Worm (Caenorhabditis elegans) whole organism, L4/young adult: Measurements from ENCODE around the gene C03F11.4.

Experiments used
- W03F9.2 ChIP-seq: fragments of 150-350 bp; optimal IDR thresholded peaks from 2 replicates; lab custom pipeline; 2014; ENCODE audit warnings: missing biosample characterization, missing genetic modification characterization
- dao-5 ChIP-seq: sonication (generic microtip); optimal IDR thresholded peaks from 2 replicates; lab custom pipeline; 2016; ENCODE audit warnings: missing genotype, missing genetic modification characterization, moderate library complexity, missing compliant biosample characterization
- him-1 ChIP-seq: sonication (generic microtip); optimal IDR thresholded peaks from 2 replicates; lab custom pipeline; 2016; ENCODE audit warnings: missing genotype, missing genetic modification reagents, missing genetic modification characterization, missing compliant biosample characterization

DNA sequence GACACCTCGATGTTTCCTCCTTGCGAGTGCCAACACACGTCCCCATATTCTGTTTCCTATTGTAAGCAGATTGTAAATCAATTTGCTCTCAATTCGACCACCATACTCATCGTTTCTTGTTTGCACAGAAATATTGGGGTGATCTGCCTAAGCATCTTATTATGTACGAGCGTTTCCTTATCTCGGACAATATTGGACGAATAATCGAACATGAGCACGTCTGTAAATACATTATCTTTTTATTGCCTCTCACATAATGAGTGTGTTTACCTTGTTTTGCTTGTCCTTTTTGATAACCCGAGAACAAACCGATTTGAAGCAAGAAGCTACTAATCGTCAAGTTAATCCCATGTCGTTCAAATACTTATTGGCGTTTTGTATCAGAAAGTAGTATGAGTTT lies 48.9 kb upstream of the C03F11.4 start:
- TF ChIP-seq dao-5 (tag; lab: Kevin White, UChicago): no peak
- no peak for TF ChIP-seq him-1 (tag; lab: Kevin White, UChicago)
- TF ChIP-seq W03F9.2 (tag; lab: Kevin White, UChicago): no peak
